Worm (Caenorhabditis elegans): ENCODE measurements around the gene T22D1.5.

ce11 chrIV:6905947-6906489 is 2.3 kb downstream of the T22D1.5 start, which contains the start of the genes T22D1.17 and T22D1.8:
- no peak for TF ChIP-seq R02D3.7 (tag; optimal IDR thresholded peaks at IDR 0.05)
- no peak for TF ChIP-seq F44E2.7 (GFP tag; IDR thresholded peaks at IDR 0.05)
- TF ChIP-seq aly-2 (tag; optimal IDR thresholded peaks at IDR 0.05): peak; percentile 69
- TF ChIP-seq zag-1 (tag; optimal IDR thresholded peaks at IDR 0.05): no peak
- no peak for TF ChIP-seq Y105C5A.15 (GFP tag; IDR thresholded peaks at IDR 0.05)
- no peak for TF ChIP-seq ztf-11 (tag; optimal IDR thresholded peaks at IDR 0.05)
- TF ChIP-seq nhr-237 (tag; optimal IDR thresholded peaks at IDR 0.05): no peak
- no peak for TF ChIP-seq snpc-4 (tag; optimal IDR thresholded peaks at IDR 0.05)
- TF ChIP-seq mdl-1 (tag; optimal IDR thresholded peaks at IDR 0.05): no peak
- TF ChIP-seq spr-1 (tag; optimal IDR thresholded peaks at IDR 0.05): no peak
- TF ChIP-seq unc-130 (GFP tag; optimal IDR thresholded peaks at IDR 0.05): no peak
